Fruit fly (Drosophila melanogaster) whole organism, pupa: ENCODE measurements around the gene Rbcn-3B.

Experiments
- CG34367 ChIP-seq: fragments of 200-800 bp; sonication (Bioruptor generic); optimal IDR thresholded peaks from 2 replicates; lab custom pipeline; 2018; ENCODE audit warnings: missing biosample characterization, mild to moderate bottlenecking, missing genetic modification characterization
- CG8159 ChIP-seq: fragments of 200-800 bp; sonication (Bioruptor generic); optimal IDR thresholded peaks from 3 replicates; lab custom pipeline; 2018; ENCODE audit warnings: missing biosample characterization, mild to moderate bottlenecking, missing genetic modification characterization, moderate library complexity
- EcR ChIP-seq: fragments of 200-800 bp; sonication (Bioruptor generic); optimal IDR thresholded peaks from 3 replicates; lab custom pipeline; 2019; ENCODE audit warnings: missing biosample characterization, missing genetic modification characterization, mild to moderate bottlenecking, moderate library complexity, missing genetic modification reagents
- fd96Ca ChIP-seq: fragments of 200-800 bp; sonication (Bioruptor generic); IDR thresholded peaks from 3 replicates; pipeline ENCODE4 v1.3.6; 2022; ENCODE audit warnings: missing biosample characterization, missing genetic modification characterization

dm6 chrX:1963591-1964216 is 55.0 kb downstream of the Rbcn-3B start:
- peak; percentile 98 for TF ChIP-seq fd96Ca (GFP tag; lab: Robert Waterston, UW)
- peak; percentile 81 for TF ChIP-seq EcR (GFP tag; lab: Kevin White, UChicago)
- peak; percentile 58 for TF ChIP-seq CG8159 (tag; lab: Kevin White, UChicago)
- peak; percentile 12 for TF ChIP-seq CG34367 (tag; lab: Kevin White, UChicago)
